Worm (Caenorhabditis elegans) whole organism, midembryonic: ENCODE results near the gene col-121.

Experiments used
- T22C8.4 ChIP-seq: fragments of 200-800 bp; sonication (Bioruptor generic); IDR thresholded peaks from 2 replicates; pipeline ENCODE4 v1.3.6; 2022; ENCODE audit warnings: missing genetic modification characterization, missing compliant biosample characterization
- cog-1 ChIP-seq: sonication (generic microtip); optimal IDR thresholded peaks from 2 replicates; lab custom pipeline; 2016; ENCODE audit warnings: missing genetic modification characterization, missing compliant biosample characterization
- flt-1 ChIP-seq: fragments of 200-800 bp; sonication (Bioruptor generic); IDR thresholded peaks from 2 replicates; pipeline ENCODE4 v1.3.6; 2022; ENCODE audit warnings: missing genetic modification characterization, missing compliant biosample characterization
- klf-2 ChIP-seq: fragments of 200-800 bp; sonication (Bioruptor generic); conservative IDR thresholded peaks from 2 replicates; pipeline ENCODE4 v1.3.6; 2022; ENCODE audit warnings: missing genetic modification reagents, missing genetic modification characterization, missing compliant biosample characterization
- med-1 ChIP-seq: sonication (generic microtip); optimal IDR thresholded peaks from 2 replicates; lab custom pipeline; 2017; ENCODE audit warnings: missing genetic modification characterization, mild to moderate bottlenecking, missing compliant biosample characterization, antibody characterized with exemption, missing genetic modification reagents; ENCODE audit not compliant: insufficient read depth
- ref-1 ChIP-seq: fragments of 200-800 bp; sonication (Bioruptor generic); conservative IDR thresholded peaks from 2 replicates; pipeline ENCODE4 v1.3.6; 2022; ENCODE audit warnings: missing genetic modification reagents, missing genetic modification characterization, missing compliant biosample characterization
- tab-1 ChIP-seq: fragments of 200-800 bp; sonication (Bioruptor generic); IDR thresholded peaks from 2 replicates; pipeline ENCODE4 v1.3.6; 2022; ENCODE audit warnings: missing genetic modification characterization, missing compliant biosample characterization
- ztf-23 ChIP-seq: fragments of 200-800 bp; sonication (Bioruptor generic); IDR thresholded peaks from 2 replicates; pipeline ENCODE4 v1.3.6; 2022; ENCODE audit warnings: missing genetic modification reagents, missing genetic modification characterization, missing compliant biosample characterization
- ztf-29 ChIP-seq: fragments of 200-800 bp; sonication (Bioruptor generic); IDR thresholded peaks from 2 replicates; pipeline ENCODE4 v1.3.6; 2022; ENCODE audit warnings: missing genetic modification reagents, missing genetic modification characterization, missing compliant biosample characterization

- TF ChIP-seq klf-2 (GFP tag; lab: Robert Waterston, UW) (no peak), cog-1 (no peak), ztf-23 (GFP tag; lab: Robert Waterston, UW) (no peak), tab-1 (GFP tag; lab: Robert Waterston, UW) (no peak), med-1 (GFP tag; lab: Kevin White, UChicago) (no peak), ztf-29 (GFP tag; lab: Robert Waterston, UW) (no peak), ref-1 (no peak), flt-1 (GFP tag; lab: Robert Waterston, UW) (no peak), T22C8.4 (GFP tag; lab: Robert Waterston, UW) (no peak)
Measured at ce11 chrIV:9438753-9439152, 42.7 kb upstream of the col-121 start.
